Fruit fly (Drosophila melanogaster) whole organism, embryonic: Measurements from ENCODE around the gene CecA1.
A peak's percentile ranks its signal among the peaks of the same experiment; 100 is the strongest.

Experiments
- CG10209 ChIP-seq: fragments of 200-800 bp; sonication (Bioruptor generic); optimal IDR thresholded peaks from 3 replicates; lab custom pipeline; 2017; ENCODE audit warnings: missing biosample characterization, mild to moderate bottlenecking, missing genetic modification characterization, missing genetic modification reagents
- CG11560 ChIP-seq: fragments of 200-800 bp; sonication (Bioruptor generic); IDR thresholded peaks from 3 replicates; pipeline ENCODE4 v1.3.6; 2022; ENCODE audit warnings: missing biosample characterization, missing genetic modification characterization
- CG12219 ChIP-seq: fragments of 200-800 bp; sonication (Bioruptor generic); optimal IDR thresholded peaks from 3 replicates; lab custom pipeline; 2018; ENCODE audit warnings: missing biosample characterization, mild to moderate bottlenecking, missing genetic modification characterization
- CG14667 ChIP-seq: fragments of 200-800 bp; sonication (Bioruptor generic); IDR thresholded peaks from 2 replicates; pipeline ENCODE4 v1.3.6; 2022; ENCODE audit warnings: missing biosample characterization, missing genetic modification characterization
- CG15011 ChIP-seq: fragments of 200-800 bp; sonication (Bioruptor generic); optimal IDR thresholded peaks from 3 replicates; lab custom pipeline; 2018; ENCODE audit warnings: missing biosample characterization, mild to moderate bottlenecking, missing genetic modification characterization
- CG1529 ChIP-seq: fragments of 200-800 bp; sonication (Bioruptor generic); optimal IDR thresholded peaks from 3 replicates; lab custom pipeline; 2018; ENCODE audit warnings: missing biosample characterization, missing genetic modification characterization
- CG1602 ChIP-seq: fragments of 200-800 bp; sonication (Bioruptor generic); optimal IDR thresholded peaks from 3 replicates; lab custom pipeline; 2016; ENCODE audit warnings: missing biosample characterization, missing genetic modification characterization
- CG17361 ChIP-seq: fragments of 200-800 bp; sonication (Bioruptor generic); IDR thresholded peaks from 3 replicates; pipeline ENCODE4 v1.3.6; 2022; ENCODE audit warnings: missing biosample characterization, missing genetic modification characterization
- CG17802 ChIP-seq: fragments of 200-800 bp; sonication (Bioruptor generic); optimal IDR thresholded peaks from 2 replicates; lab custom pipeline; 2018; ENCODE audit warnings: missing biosample characterization, mild to moderate bottlenecking, missing genetic modification characterization, moderate library complexity
- CG18599 ChIP-seq: fragments of 200-800 bp; sonication (Bioruptor generic); optimal IDR thresholded peaks from 3 replicates; lab custom pipeline; 2017; ENCODE audit warnings: missing biosample characterization, missing genetic modification characterization, mild to moderate bottlenecking, moderate library complexity, missing genetic modification reagents
- CG2120 ChIP-seq: fragments of 200-800 bp; sonication (Bioruptor generic); optimal IDR thresholded peaks from 3 replicates; lab custom pipeline; 2016; ENCODE audit warnings: missing biosample characterization, missing genetic modification characterization
- CG2712 ChIP-seq: fragments of 200-800 bp; optimal IDR thresholded peaks from 3 replicates; lab custom pipeline; 2019; ENCODE audit warnings: missing biosample characterization, mild to moderate bottlenecking, missing genetic modification characterization, moderate library complexity
- CG30431 ChIP-seq: fragments of 200-800 bp; sonication (Bioruptor generic); optimal IDR thresholded peaks from 2 replicates; lab custom pipeline; 2017; ENCODE audit warnings: missing biosample characterization, missing genetic modification characterization
- CG34422 ChIP-seq: fragments of 200-800 bp; sonication (Bioruptor generic); IDR thresholded peaks from 3 replicates; pipeline ENCODE4 v1.3.6; 2022; ENCODE audit warnings: missing biosample characterization, missing genetic modification characterization
- CG4328 ChIP-seq: fragments of 200-800 bp; sonication (Bioruptor generic); optimal IDR thresholded peaks from 3 replicates; lab custom pipeline; 2017; ENCODE audit warnings: missing biosample characterization, missing genetic modification reagents, missing genetic modification characterization
- CG5953 ChIP-seq: fragments of 200-800 bp; sonication (Bioruptor generic); IDR thresholded peaks from 2 replicates; pipeline ENCODE4 v1.3.6; 2022; ENCODE audit warnings: missing biosample characterization, missing genetic modification characterization
- CG6272 ChIP-seq: fragments of 200-800 bp; sonication (Bioruptor generic); IDR thresholded peaks from 2 replicates; pipeline ENCODE4 v1.3.6; 2022; ENCODE audit warnings: missing biosample characterization, missing genetic modification characterization
- CG9817 ChIP-seq: fragments of 200-800 bp; sonication (Bioruptor generic); optimal IDR thresholded peaks from 2 replicates; lab custom pipeline; 2018; ENCODE audit warnings: missing biosample characterization, mild to moderate bottlenecking, missing genetic modification characterization, moderate library complexity
- CTCF ChIP-seq: fragments of 200-800 bp; sonication (Bioruptor generic); optimal IDR thresholded peaks from 2 replicates; lab custom pipeline; 2017; ENCODE audit warnings: missing biosample characterization, mild to moderate bottlenecking, missing genetic modification characterization, moderate library complexity
- CrebB ChIP-seq: fragments of 200-800 bp; sonication (Bioruptor generic); optimal IDR thresholded peaks from 3 replicates; lab custom pipeline; 2018; ENCODE audit warnings: missing biosample characterization, mild to moderate bottlenecking, missing genetic modification characterization
- D ChIP-seq, 2 experiments: fragments of 200-800 bp in 1 of 2; fragments of >200 bp in 1 of 2; sonication (Bioruptor generic) in 1 of 2; optimal IDR thresholded peaks; 2 replicates in 1 of 2; 3 replicates in 1 of 2; lab custom pipeline; 2017; ENCODE audit warnings: mild to moderate bottlenecking in 1 of 2, missing biosample characterization in 1 of 2, missing genetic modification characterization in 1 of 2, missing genetic modification reagents in 1 of 2
- Dad ChIP-seq: fragments of 200-800 bp; sonication (Bioruptor generic); optimal IDR thresholded peaks from 3 replicates; lab custom pipeline; 2016; ENCODE audit warnings: missing biosample characterization, missing genetic modification characterization
- Dp ChIP-seq: fragments of 200-800 bp; sonication (Bioruptor generic); optimal IDR thresholded peaks from 2 replicates; lab custom pipeline; 2018; ENCODE audit warnings: missing biosample characterization, mild to moderate bottlenecking, missing genetic modification characterization, moderate library complexity
- Dref ChIP-seq: fragments of 200-800 bp; sonication (Bioruptor generic); IDR thresholded peaks from 2 replicates; pipeline ENCODE4 v1.3.6; 2022; ENCODE audit warnings: missing biosample characterization, missing genetic modification characterization
- Gsc ChIP-seq: fragments of 200-800 bp; sonication (Bioruptor generic); IDR thresholded peaks from 2 replicates; pipeline ENCODE4 v1.3.6; 2022; ENCODE audit warnings: missing biosample characterization, missing genetic modification characterization
- Hmr ChIP-seq: fragments of 200-800 bp; sonication (Bioruptor generic); optimal IDR thresholded peaks from 3 replicates; lab custom pipeline; 2017; ENCODE audit warnings: mild to moderate bottlenecking, missing biosample characterization, missing genetic modification reagents, missing genetic modification characterization
- Hr3 ChIP-seq: fragments of 200-800 bp; sonication (Bioruptor generic); optimal IDR thresholded peaks from 3 replicates; lab custom pipeline; 2016; ENCODE audit warnings: missing biosample characterization, missing genetic modification characterization
- MBD-R2 ChIP-seq: fragments of 200-800 bp; sonication (Bioruptor generic); IDR thresholded peaks from 2 replicates; pipeline ENCODE4 v1.3.6; 2022; ENCODE audit warnings: missing biosample characterization, missing genetic modification characterization
- Meics ChIP-seq: fragments of 200-800 bp; sonication (Bioruptor generic); optimal IDR thresholded peaks from 2 replicates; lab custom pipeline; 2017; ENCODE audit warnings: missing biosample characterization, mild to moderate bottlenecking, missing genetic modification characterization
- NK7.1 ChIP-seq: fragments of 200-800 bp; sonication (Bioruptor generic); optimal IDR thresholded peaks from 3 replicates; lab custom pipeline; 2016; ENCODE audit warnings: missing biosample characterization, missing genetic modification characterization
- NfI ChIP-seq: fragments of 200-800 bp; sonication (Bioruptor generic); optimal IDR thresholded peaks from 3 replicates; lab custom pipeline; 2018; ENCODE audit warnings: missing biosample characterization, mild to moderate bottlenecking, missing genetic modification characterization, moderate library complexity
- Oaz ChIP-seq: fragments of 200-800 bp; sonication (Bioruptor generic); IDR thresholded peaks from 2 replicates; pipeline ENCODE4 v1.3.6; 2022; ENCODE audit warnings: missing biosample characterization, missing genetic modification characterization
- Sox102F ChIP-seq: fragments of 200-800 bp; sonication (Bioruptor generic); optimal IDR thresholded peaks from 2 replicates; lab custom pipeline; 2018; ENCODE audit warnings: missing biosample characterization, mild to moderate bottlenecking, missing genetic modification characterization, moderate library complexity
- Vsx1 ChIP-seq: fragments of 200-800 bp; sonication (Bioruptor generic); optimal IDR thresholded peaks from 2 replicates; lab custom pipeline; 2017; ENCODE audit warnings: missing biosample characterization, mild to moderate bottlenecking, missing genetic modification characterization, missing genetic modification reagents
- ab ChIP-seq: fragments of 200-800 bp; sonication (Bioruptor generic); optimal IDR thresholded peaks from 2 replicates; lab custom pipeline; 2016; ENCODE audit warnings: missing biosample characterization, missing genetic modification characterization
- corto ChIP-seq: fragments of 200-800 bp; sonication (Bioruptor generic); optimal IDR thresholded peaks from 2 replicates; lab custom pipeline; 2016; ENCODE audit warnings: missing biosample characterization, mild to moderate bottlenecking, missing genetic modification characterization, moderate library complexity
- eve ChIP-seq, 2 experiments: fragments of >200 bp; optimal IDR thresholded peaks; 2 replicates each; lab custom pipeline; 2017; ENCODE audit warnings: missing biosample characterization in 2 of 2, missing genetic modification characterization in 2 of 2
- fd102C ChIP-seq: fragments of 200-800 bp; sonication (Bioruptor generic); optimal IDR thresholded peaks from 2 replicates; lab custom pipeline; 2018; ENCODE audit warnings: missing biosample characterization, mild to moderate bottlenecking, missing genetic modification characterization, moderate library complexity
- fd64A ChIP-seq: fragments of 200-800 bp; sonication (Bioruptor generic); optimal IDR thresholded peaks from 3 replicates; lab custom pipeline; 2018; ENCODE audit warnings: missing biosample characterization, mild to moderate bottlenecking, missing genetic modification characterization
- grau ChIP-seq: fragments of 200-800 bp; optimal IDR thresholded peaks from 3 replicates; lab custom pipeline; 2019; ENCODE audit warnings: missing biosample characterization, mild to moderate bottlenecking, missing genetic modification characterization, moderate library complexity
- jigr1 ChIP-seq: fragments of 200-800 bp; sonication (Bioruptor generic); IDR thresholded peaks from 3 replicates; pipeline ENCODE4 v1.3.6; 2022; ENCODE audit warnings: missing biosample characterization, missing genetic modification characterization
- pb ChIP-seq: fragments of 200-800 bp; sonication (Bioruptor generic); optimal IDR thresholded peaks from 3 replicates; lab custom pipeline; 2016; ENCODE audit warnings: missing biosample characterization, missing genetic modification characterization
- pita ChIP-seq: fragments of 200-800 bp; sonication (Bioruptor generic); optimal IDR thresholded peaks from 2 replicates; lab custom pipeline; 2017; ENCODE audit warnings: missing biosample characterization, mild to moderate bottlenecking, missing genetic modification characterization
- run ChIP-seq: fragments of 200-800 bp; sonication (Bioruptor generic); optimal IDR thresholded peaks from 3 replicates; lab custom pipeline; 2018; ENCODE audit warnings: missing biosample characterization, mild to moderate bottlenecking, missing genetic modification characterization
- ssp ChIP-seq: fragments of 200-800 bp; sonication (Bioruptor generic); IDR thresholded peaks from 2 replicates; pipeline ENCODE4 v1.3.6; 2022; ENCODE audit warnings: missing biosample characterization, missing genetic modification characterization
- tx ChIP-seq: fragments of 200-800 bp; sonication (Bioruptor generic); optimal IDR thresholded peaks from 2 replicates; lab custom pipeline; 2016; ENCODE audit warnings: missing biosample characterization, missing genetic modification characterization
- vfl ChIP-seq: fragments of 200-800 bp; sonication (Bioruptor generic); optimal IDR thresholded peaks from 2 replicates; lab custom pipeline; 2016; ENCODE audit warnings: missing biosample characterization, missing genetic modification characterization
- z ChIP-seq: fragments of 200-800 bp; sonication (Bioruptor generic); IDR thresholded peaks from 3 replicates; pipeline ENCODE4 v1.3.6; 2022; ENCODE audit warnings: missing biosample characterization, missing genetic modification characterization
- zfh1 ChIP-seq: fragments of 200-800 bp; sonication (Bioruptor generic); IDR thresholded peaks from 3 replicates; pipeline ENCODE4 v1.3.6; 2022; ENCODE audit warnings: missing biosample characterization, missing genetic modification characterization

CecA1 gene

DNA sequence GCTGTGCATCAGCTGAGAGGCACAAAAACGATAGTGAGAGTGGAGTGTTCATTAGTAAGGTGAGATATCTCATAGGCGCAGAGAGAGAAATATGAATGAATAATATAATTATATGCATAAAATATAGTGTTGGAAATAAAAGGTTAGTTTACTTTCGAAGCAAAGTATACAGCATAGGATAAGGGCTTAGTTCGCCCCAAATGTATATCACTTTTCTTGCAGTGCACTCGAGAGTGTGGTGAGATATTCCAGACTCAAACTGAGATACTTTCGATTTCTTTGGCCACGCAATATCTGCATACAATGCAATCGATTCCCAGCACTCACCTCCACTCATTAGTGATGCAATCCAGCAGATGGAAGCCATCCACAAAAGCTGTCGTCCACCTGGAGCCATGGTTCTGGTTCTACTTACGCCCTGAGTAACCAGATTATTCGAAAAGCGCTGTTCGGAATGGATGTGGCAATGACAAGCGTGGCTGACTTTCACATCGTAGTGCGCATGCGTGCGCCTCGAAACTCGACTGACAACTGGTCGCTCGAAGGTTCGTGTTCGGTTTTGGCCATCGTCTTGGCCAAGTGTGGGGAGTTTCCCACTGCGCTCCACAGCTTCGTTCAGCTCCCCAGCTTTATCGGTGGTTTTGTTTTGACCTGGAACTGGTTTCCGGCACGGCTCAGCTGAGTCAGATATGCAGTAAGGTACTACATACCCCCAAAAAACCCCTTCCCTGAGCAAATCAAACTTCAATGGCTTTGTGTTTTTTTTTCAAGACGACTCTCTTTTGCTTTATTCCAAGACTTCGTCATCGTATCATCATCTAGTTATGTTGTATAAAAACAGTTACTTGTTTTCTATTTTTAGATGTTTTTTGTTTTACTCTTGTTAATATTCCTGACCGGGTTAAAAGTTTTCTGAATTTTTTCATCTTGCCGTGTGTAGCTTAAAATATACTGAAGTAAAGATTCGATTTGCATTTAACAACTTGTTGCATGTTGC, 39.7 kb upstream of the CecA1 start, which contains the start of gene Rsod (continued):
- no peak for TF ChIP-seq NK7.1
- TF ChIP-seq ab (GFP tag; lab: Kevin White, UChicago): no peak
- no peak for TF ChIP-seq pita (GFP tag; lab: Kevin White, UChicago)
- no peak for TF ChIP-seq Dad (GFP tag; lab: Kevin White, UChicago)
- TF ChIP-seq NfI (GFP tag; lab: Kevin White, UChicago): peak; percentile 64
- peak; percentile 72 for TF ChIP-seq Sox102F (GFP tag; lab: Kevin White, UChicago)
- TF ChIP-seq CG2120 (GFP tag; lab: Kevin White, UChicago): no peak
- peak; percentile 30 for TF ChIP-seq Meics (GFP tag; lab: Kevin White, UChicago)
- peak; percentile 26 for TF ChIP-seq CG30431
- no peak for TF ChIP-seq CTCF (GFP tag; lab: Kevin White, UChicago)
- TF ChIP-seq CG15011 (GFP tag; lab: Kevin White, UChicago): no peak
- peak; percentile 43 for TF ChIP-seq grau (tag; lab: Kevin White, UChicago)
- TF ChIP-seq Hmr (GFP tag; lab: Kevin White, UChicago): no peak
- peak; percentile 70 for TF ChIP-seq CG2712 (tag; lab: Kevin White, UChicago)
- peak; percentile 55 for TF ChIP-seq CG17361 (GFP tag; lab: Robert Waterston, UW)
- TF ChIP-seq fd102C (GFP tag; lab: Kevin White, UChicago): no peak
- peak; percentile 44 for TF ChIP-seq CG10209 (GFP tag; lab: Kevin White, UChicago)
- TF ChIP-seq ssp (GFP tag; lab: Robert Waterston, UW): peak; percentile 56
- peak; percentile 47 for TF ChIP-seq CG5953
- TF ChIP-seq CG1529 (GFP tag; lab: Kevin White, UChicago): peak; percentile 67
- peak; percentile 55; the same call in 1 of the 2 replicates for TF ChIP-seq CG6272 (GFP tag; lab: Robert Waterston, UW)
- TF ChIP-seq CG4328 (GFP tag; lab: Kevin White, UChicago): no peak
- no peak for TF ChIP-seq Dref (GFP tag; lab: Robert Waterston, UW)
- TF ChIP-seq z (GFP tag; lab: Robert Waterston, UW): peak; percentile 61; the same call in 2 of the 3 replicates
- peak; percentile 37 for TF ChIP-seq Oaz
- TF ChIP-seq CG1602 (GFP tag; lab: Kevin White, UChicago): peak; percentile 46
- peak; percentile 52 for TF ChIP-seq CG12219 (GFP tag; lab: Kevin White, UChicago)
- TF ChIP-seq run (tag; lab: Kevin White, UChicago): no peak
- peak; percentile 64 for TF ChIP-seq Vsx1 (GFP tag; lab: Kevin White, UChicago)
- TF ChIP-seq corto (GFP tag; lab: Kevin White, UChicago): peak; percentile 59
- TF ChIP-seq Gsc: 0 out of 2 replicates have a peak, but pooled peaks have one; percentile 21
- no peak for TF ChIP-seq pb (GFP tag; lab: Kevin White, UChicago)
- peak; percentile 36 for TF ChIP-seq fd64A
- TF ChIP-seq CG34422 (GFP tag; lab: Robert Waterston, UW): peak; percentile 71
- TF ChIP-seq eve (GFP tag; optimal IDR thresholded peaks at IDR 0.05; lab: Kevin White, UChicago): no peak
- no peak; the same call in 2 of the 3 replicates for TF ChIP-seq CG11560 (tag; lab: Robert Waterston, UW)
- no peak for TF ChIP-seq Dp
- TF ChIP-seq jigr1 (GFP tag; lab: Robert Waterston, UW): 0 out of 3 replicates have a peak, but pooled peaks have one; percentile 38
- peak; percentile 83 for TF ChIP-seq zfh1
- peak; percentile 20 for TF ChIP-seq CG18599 (GFP tag; lab: Kevin White, UChicago)
- TF ChIP-seq MBD-R2 (GFP tag; lab: Robert Waterston, UW): peak; percentile 32; the same call in 1 of the 2 replicates
- TF ChIP-seq vfl: no peak
- TF ChIP-seq CG14667: peak; percentile 76
- no peak for TF ChIP-seq tx
- peak; percentile 10 for TF ChIP-seq Hr3 (GFP tag; lab: Kevin White, UChicago)
- no peak for TF ChIP-seq D (optimal IDR thresholded peaks at IDR 0.05; lab: Kevin White, UChicago)
- peak; percentile 48 for TF ChIP-seq D (GFP tag; optimal IDR thresholded peaks at IDR 0.05; lab: Kevin White, UChicago)
- TF ChIP-seq CrebB (tag; lab: Kevin White, UChicago): no peak
- no peak for TF ChIP-seq CG9817 (tag; lab: Kevin White, UChicago)
- TF ChIP-seq CG17802 (tag; lab: Kevin White, UChicago): peak; percentile 38
